Worm (Caenorhabditis elegans) whole organism, early embryonic: ENCODE data around the gene srlf-30.

Experiments used
- B0310.2 ChIP-seq: sonication (generic microtip); optimal IDR thresholded peaks from 2 replicates; lab custom pipeline; 2016; ENCODE audit warnings: mild to moderate bottlenecking, missing genetic modification characterization, missing compliant biosample characterization
- F13C5.2 ChIP-seq: sonication (generic microtip); optimal IDR thresholded peaks from 2 replicates; lab custom pipeline; 2017; ENCODE audit warnings: mild to moderate bottlenecking, missing genetic modification characterization, inconsistent platforms, missing compliant biosample characterization
- aly-1 ChIP-seq: sonication (generic microtip); optimal IDR thresholded peaks from 2 replicates; lab custom pipeline; 2016; ENCODE audit warnings: missing genetic modification characterization, missing compliant biosample characterization
- ama-1 ChIP-seq: fragments of 150-350 bp; optimal IDR thresholded peaks from 2 replicates; lab custom pipeline; 2014
- ceh-13 ChIP-seq: fragments of 200-800 bp; sonication (Bioruptor generic); optimal IDR thresholded peaks from 2 replicates; lab custom pipeline; 2018; ENCODE audit warnings: mild to moderate bottlenecking, missing genetic modification characterization, missing compliant biosample characterization
- ceh-36 ChIP-seq: sonication (generic microtip); optimal IDR thresholded peaks from 2 replicates; lab custom pipeline; 2016; ENCODE audit warnings: missing genetic modification characterization, inconsistent platforms, missing compliant biosample characterization
- ets-7 ChIP-seq: sonication (generic microtip); optimal IDR thresholded peaks from 2 replicates; lab custom pipeline; 2016; ENCODE audit warnings: missing genotype, missing genetic modification characterization, missing compliant biosample characterization
- flt-1 ChIP-seq: fragments of 200-800 bp; sonication (Bioruptor generic); IDR thresholded peaks from 2 replicates; pipeline ENCODE4 v1.3.6; 2022; ENCODE audit warnings: missing genetic modification characterization, missing compliant biosample characterization
- hmbx-1 ChIP-seq: sonication (generic microtip); optimal IDR thresholded peaks from 2 replicates; lab custom pipeline; 2016; ENCODE audit warnings: mild to moderate bottlenecking, missing genetic modification characterization, missing compliant biosample characterization
- hmg-4 ChIP-seq: fragments of 200-800 bp; sonication (Bioruptor generic); optimal IDR thresholded peaks from 2 replicates; lab custom pipeline; 2018; ENCODE audit warnings: mild to moderate bottlenecking, missing genetic modification characterization, missing compliant biosample characterization
- hnd-1 ChIP-seq: sonication (generic microtip); optimal IDR thresholded peaks from 2 replicates; lab custom pipeline; 2016; ENCODE audit warnings: missing genetic modification characterization, missing compliant biosample characterization
- pes-1 ChIP-seq: fragments of 200-800 bp; sonication (Bioruptor generic); IDR thresholded peaks from 2 replicates; pipeline ENCODE4 v1.3.6; 2022; ENCODE audit warnings: missing genetic modification reagents, missing genetic modification characterization, missing compliant biosample characterization
- scrt-1 ChIP-seq: fragments of 200-800 bp; sonication (Bioruptor generic); IDR thresholded peaks from 2 replicates; pipeline ENCODE4 v1.3.6; 2022; ENCODE audit warnings: missing genetic modification characterization, missing compliant biosample characterization
- sea-1 ChIP-seq: fragments of 200-800 bp; sonication (Bioruptor generic); conservative IDR thresholded peaks from 2 replicates; pipeline ENCODE4 v1.3.6; 2022; ENCODE audit warnings: missing genetic modification characterization, missing compliant biosample characterization
- tbx-11 ChIP-seq: fragments of 200-800 bp; sonication (Bioruptor generic); IDR thresholded peaks from 2 replicates; pipeline ENCODE4 v1.3.6; 2022; ENCODE audit warnings: missing genetic modification characterization, missing compliant biosample characterization
- tbx-37 ChIP-seq: fragments of 200-800 bp; sonication (Bioruptor generic); conservative IDR thresholded peaks from 2 replicates; pipeline ENCODE4 v1.3.6; 2022; ENCODE audit warnings: missing genetic modification reagents, missing genetic modification characterization, missing compliant biosample characterization
- tra-4 ChIP-seq: sonication (generic microtip); optimal IDR thresholded peaks from 2 replicates; lab custom pipeline; 2017; ENCODE audit warnings: missing genetic modification characterization, missing compliant biosample characterization

Gene srlf-30

DNA sequence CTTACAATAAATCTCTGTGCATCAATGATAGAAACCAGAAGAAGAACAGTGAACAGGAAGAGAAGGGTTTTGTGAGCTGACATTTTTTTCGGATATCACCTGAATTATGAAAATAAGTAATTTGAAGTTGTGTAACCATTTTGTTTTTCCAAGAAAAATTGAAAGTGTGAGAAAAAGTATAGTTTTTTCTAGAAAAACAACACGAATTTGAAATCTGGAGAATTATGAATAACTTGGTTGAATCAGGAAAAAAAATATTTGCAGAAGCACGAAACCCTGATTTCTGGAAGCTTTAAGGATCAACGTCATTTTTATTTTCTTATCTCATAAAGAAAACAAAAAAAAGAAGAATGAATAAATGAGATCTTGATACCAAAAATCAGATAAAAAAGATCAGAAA is 25.7 kb upstream of the srlf-30 start, which contains the start of gene F13E9.12:
Gene F13E9.12, minus strand, starts transcription at position 101 of the 400 bp plus-strand sequence.
- TF ChIP-seq F13C5.2: no peak
- no peak for TF ChIP-seq pes-1 (GFP tag; lab: Robert Waterston, UW)
- no peak for TF ChIP-seq tbx-37 (GFP tag; lab: Robert Waterston, UW)
- TF ChIP-seq flt-1 (GFP tag; lab: Robert Waterston, UW): no peak
- TF ChIP-seq ama-1 (lab: Kevin White, UChicago): no peak
- TF ChIP-seq ceh-36: no peak
- no peak for TF ChIP-seq sea-1 (GFP tag; lab: Robert Waterston, UW)
- TF ChIP-seq hnd-1: no peak
- TF ChIP-seq ets-7 (tag; lab: Kevin White, UChicago): no peak
- no peak for TF ChIP-seq aly-1 (tag; lab: Kevin White, UChicago)
- TF ChIP-seq hmg-4 (GFP tag; lab: Kevin White, UChicago): no peak
- TF ChIP-seq tbx-11 (GFP tag; lab: Robert Waterston, UW): no peak
- TF ChIP-seq hmbx-1: no peak
- TF ChIP-seq B0310.2 (tag; lab: Kevin White, UChicago): no peak
- TF ChIP-seq scrt-1 (GFP tag; lab: Robert Waterston, UW): no peak
- TF ChIP-seq ceh-13 (GFP tag; lab: Kevin White, UChicago): no peak
- TF ChIP-seq tra-4 (tag; lab: Kevin White, UChicago): no peak

DNA sequence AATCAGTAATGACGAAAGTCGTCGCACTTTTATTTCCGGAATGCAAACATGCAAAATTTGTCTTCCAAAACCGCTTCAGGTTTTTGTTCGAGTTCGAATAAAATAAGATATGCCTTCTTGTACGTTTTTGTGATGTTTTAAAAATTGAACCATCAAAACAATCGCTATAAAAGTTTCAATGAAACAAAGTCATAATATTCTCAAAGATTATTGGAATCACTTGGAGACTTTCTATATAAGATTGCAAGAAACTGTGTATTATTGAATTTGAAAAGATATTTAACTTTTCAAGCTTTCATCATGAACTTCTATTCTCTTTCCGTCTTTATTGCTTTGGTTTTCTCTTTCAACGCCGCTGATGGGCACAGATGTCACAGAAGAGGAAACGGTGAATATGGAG is 23.3 kb upstream of the srlf-30 start, which contains the start of gene fipr-14:
Gene fipr-14, plus strand, starts transcription at position 301 of the 400 bp plus-strand sequence.
- no peak for TF ChIP-seq tra-4 (tag; lab: Kevin White, UChicago)
- no peak for TF ChIP-seq ceh-13 (GFP tag; lab: Kevin White, UChicago)
- TF ChIP-seq scrt-1 (GFP tag; lab: Robert Waterston, UW): no peak
- TF ChIP-seq hnd-1: no peak
- TF ChIP-seq sea-1 (GFP tag; lab: Robert Waterston, UW): no peak
- no peak for TF ChIP-seq hmbx-1
- TF ChIP-seq ceh-36: no peak
- no peak for TF ChIP-seq aly-1 (tag; lab: Kevin White, UChicago)
- no peak for TF ChIP-seq tbx-37 (GFP tag; lab: Robert Waterston, UW)
- no peak for TF ChIP-seq ets-7 (tag; lab: Kevin White, UChicago)
- no peak for TF ChIP-seq pes-1 (GFP tag; lab: Robert Waterston, UW)
- TF ChIP-seq B0310.2 (tag; lab: Kevin White, UChicago): no peak
- TF ChIP-seq F13C5.2: no peak
- TF ChIP-seq hmg-4 (GFP tag; lab: Kevin White, UChicago): no peak
- TF ChIP-seq ama-1 (lab: Kevin White, UChicago): no peak
- no peak for TF ChIP-seq tbx-11 (GFP tag; lab: Robert Waterston, UW)
- TF ChIP-seq flt-1 (GFP tag; lab: Robert Waterston, UW): no peak

DNA sequence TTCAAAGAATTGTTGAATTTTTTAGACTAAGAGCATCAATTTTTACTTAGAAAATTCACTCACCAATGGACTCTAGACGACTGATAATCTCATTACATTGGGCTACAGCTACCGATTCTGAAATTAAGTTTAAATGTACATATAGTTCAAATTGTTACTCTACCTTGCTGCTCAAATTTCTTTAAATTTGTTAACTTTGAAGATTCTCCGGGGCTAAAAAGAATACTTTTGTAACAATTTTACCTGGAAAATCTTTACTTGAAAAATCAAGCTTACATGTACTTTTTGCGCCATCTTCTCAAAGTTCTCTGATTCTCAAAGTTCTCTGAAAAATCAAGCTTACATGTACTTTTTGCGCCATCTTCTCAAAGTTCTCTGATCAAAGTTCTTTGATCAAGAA is 20.6 kb upstream of the srlf-30 start, which contains the start of gene sdz-13:
Gene sdz-13, minus strand, starts transcription at position 101 of the 400 bp plus-strand sequence.
- TF ChIP-seq ceh-36: no peak
- no peak for TF ChIP-seq ceh-13 (GFP tag; lab: Kevin White, UChicago)
- TF ChIP-seq F13C5.2: no peak
- TF ChIP-seq ama-1 (lab: Kevin White, UChicago): no peak
- TF ChIP-seq B0310.2 (tag; lab: Kevin White, UChicago): no peak
- no peak for TF ChIP-seq hmbx-1
- TF ChIP-seq tra-4 (tag; lab: Kevin White, UChicago): no peak
- TF ChIP-seq tbx-37 (GFP tag; lab: Robert Waterston, UW): no peak
- TF ChIP-seq aly-1 (tag; lab: Kevin White, UChicago): no peak
- no peak for TF ChIP-seq sea-1 (GFP tag; lab: Robert Waterston, UW)
- TF ChIP-seq flt-1 (GFP tag; lab: Robert Waterston, UW): no peak
- no peak for TF ChIP-seq pes-1 (GFP tag; lab: Robert Waterston, UW)
- no peak for TF ChIP-seq ets-7 (tag; lab: Kevin White, UChicago)
- TF ChIP-seq hmg-4 (GFP tag; lab: Kevin White, UChicago): no peak

DNA sequence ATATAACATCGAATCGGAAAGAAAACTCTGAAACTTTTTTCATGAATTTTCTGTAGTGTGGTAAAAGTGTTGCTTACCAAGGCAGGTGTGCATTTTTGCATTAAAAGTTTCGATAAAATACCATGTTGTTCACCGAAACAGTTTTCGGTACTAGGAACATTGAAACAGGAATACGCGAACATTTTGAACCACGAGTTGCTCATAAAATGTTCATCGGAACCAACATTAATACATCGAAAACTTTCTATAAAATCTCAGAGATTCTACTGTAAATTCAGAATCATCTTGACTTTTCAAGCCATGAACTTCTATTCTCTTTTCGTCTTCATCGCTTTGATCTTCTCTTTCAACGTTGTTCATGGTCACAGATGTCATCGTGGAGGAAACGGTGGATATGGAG is 19.9 kb upstream of the srlf-30 start, which contains the start of gene fipr-15:
Gene fipr-15, plus strand, starts transcription at position 301 of the 400 bp plus-strand sequence.
- no peak for TF ChIP-seq aly-1 (tag; lab: Kevin White, UChicago)
- no peak for TF ChIP-seq tra-4 (tag; lab: Kevin White, UChicago)
- TF ChIP-seq hmg-4 (GFP tag; lab: Kevin White, UChicago): no peak
- no peak for TF ChIP-seq B0310.2 (tag; lab: Kevin White, UChicago)
- no peak for TF ChIP-seq ama-1 (lab: Kevin White, UChicago)

DNA sequence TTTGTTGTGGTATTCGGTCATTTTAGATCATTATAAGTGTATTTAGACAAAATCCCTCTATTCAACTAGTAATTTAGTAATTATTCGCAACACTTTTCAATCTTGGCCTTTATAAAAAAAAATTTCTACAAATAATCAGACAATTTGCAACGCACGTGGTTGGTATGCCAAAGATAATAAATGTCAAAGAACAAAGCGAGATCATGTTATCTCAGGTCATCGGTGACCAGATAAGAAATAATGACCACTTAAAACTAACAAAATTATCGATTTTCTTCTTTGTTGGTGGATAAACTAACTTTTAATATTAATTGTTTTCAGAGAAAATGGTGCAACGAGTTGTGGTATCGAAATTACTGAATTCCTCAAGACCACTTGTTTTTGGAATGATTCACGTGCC is 19.0 kb upstream of the srlf-30 start, which contains the start of gene F13E9.13:
Gene F13E9.13, plus strand, starts transcription at position 317 of the 400 bp plus-strand sequence.
- TF ChIP-seq tbx-37 (GFP tag; lab: Robert Waterston, UW) (no peak), F13C5.2 (no peak), B0310.2 (tag; lab: Kevin White, UChicago) (no peak), scrt-1 (GFP tag; lab: Robert Waterston, UW) (no peak), hmbx-1 (no peak), tra-4 (tag; lab: Kevin White, UChicago) (no peak), pes-1 (GFP tag; lab: Robert Waterston, UW) (no peak)

DNA sequence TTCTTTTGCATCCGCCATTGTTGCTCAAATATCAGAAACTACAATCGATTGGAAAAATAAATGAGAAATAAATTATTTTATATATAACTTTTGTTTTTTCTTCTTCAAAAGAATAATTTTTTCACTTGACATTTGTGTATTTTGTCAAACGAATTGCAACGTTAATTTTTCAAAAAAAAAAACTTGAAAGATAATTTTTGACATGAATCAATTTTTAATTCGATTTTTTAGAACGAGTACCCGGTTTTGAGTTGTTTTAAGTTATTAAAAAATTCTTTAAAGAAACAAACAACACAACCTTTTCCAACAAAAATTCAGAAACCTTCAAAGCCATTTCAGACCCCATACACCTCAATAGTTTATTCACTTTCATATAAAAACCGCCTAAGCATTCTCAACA is 15.9 kb upstream of the srlf-30 start, which contains the start of gene F13E9.5:
Gene F13E9.5, minus strand, starts transcription at position 101 of the 400 bp plus-strand sequence.
- TF ChIP-seq sea-1 (GFP tag; lab: Robert Waterston, UW) (no peak), hmbx-1 (no peak), ama-1 (lab: Kevin White, UChicago) (no peak), aly-1 (tag; lab: Kevin White, UChicago) (no peak), hmg-4 (GFP tag; lab: Kevin White, UChicago) (no peak), B0310.2 (tag; lab: Kevin White, UChicago) (no peak), hnd-1 (no peak), F13C5.2 (no peak), flt-1 (GFP tag; lab: Robert Waterston, UW) (no peak), tra-4 (tag; lab: Kevin White, UChicago) (no peak), ets-7 (tag; lab: Kevin White, UChicago) (no peak), ceh-36 (no peak)

DNA sequence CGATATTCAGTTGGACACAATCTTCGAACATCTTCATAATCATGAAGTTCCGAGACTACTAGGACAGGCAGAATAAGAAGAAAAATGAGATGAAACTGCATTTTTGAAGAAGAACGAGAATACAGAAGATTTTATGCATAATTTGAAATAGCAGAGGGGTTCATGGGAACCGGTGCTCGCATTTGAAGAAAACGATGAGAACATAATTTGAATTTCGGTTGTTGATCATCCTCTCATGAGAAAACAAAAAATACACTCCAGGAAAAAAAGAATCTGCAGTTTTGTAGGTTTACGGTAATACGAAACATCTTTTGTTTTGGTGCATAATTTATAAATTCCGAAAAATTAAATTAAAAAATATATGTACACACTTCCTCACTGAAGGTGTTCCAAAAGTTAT is 14.3 kb upstream of the srlf-30 start, which contains the start of gene srlf-11:
Gene srlf-11, minus strand, starts transcription at position 101 of the 400 bp plus-strand sequence.
- no peak for TF ChIP-seq hnd-1
- no peak for TF ChIP-seq scrt-1 (GFP tag; lab: Robert Waterston, UW)
- no peak for TF ChIP-seq ama-1 (lab: Kevin White, UChicago)
